Worm (Caenorhabditis elegans) whole organism, L3 larva: ENCODE data around the gene ser-2.

Source experiments
- R02D3.7 ChIP-seq: fragments of 150-350 bp; optimal IDR thresholded peaks from 2 replicates; lab custom pipeline; 2014; ENCODE audit warnings: missing biosample characterization, missing genetic modification characterization
- ama-1 ChIP-seq: fragments of 150-350 bp; optimal IDR thresholded peaks from 2 replicates; lab custom pipeline; 2018
- ceh-28 ChIP-seq: fragments of 150-350 bp; optimal IDR thresholded peaks from 2 replicates; lab custom pipeline; 2014; ENCODE audit warnings: missing biosample characterization, missing genetic modification reagents, missing genetic modification characterization
- ceh-82 ChIP-seq: fragments of 150-350 bp; optimal IDR thresholded peaks from 2 replicates; lab custom pipeline; 2014; ENCODE audit warnings: missing biosample characterization, missing genetic modification characterization
- egl-5 ChIP-seq: fragments of 150-350 bp; optimal IDR thresholded peaks from 2 replicates; lab custom pipeline; 2017; ENCODE audit warnings: missing biosample characterization, missing genetic modification reagents, missing genetic modification characterization, inconsistent platforms
- elt-1 ChIP-seq: fragments of 150-350 bp; optimal IDR thresholded peaks from 2 replicates; lab custom pipeline; 2014; ENCODE audit warnings: missing biosample characterization, missing genetic modification characterization
- elt-3 ChIP-seq, 3 experiments: fragments of 150-350 bp in 1 of 3; sonication (generic microtip) in 2 of 3; optimal IDR thresholded peaks; 2 replicates in 2 of 3; 4 replicates in 1 of 3; lab custom pipeline; 2014 to 2017; ENCODE audit warnings: missing biosample characterization in 3 of 3, missing genetic modification characterization in 3 of 3
- fkh-10 ChIP-seq: sonication (generic microtip); optimal IDR thresholded peaks from 2 replicates; lab custom pipeline; 2017; ENCODE audit warnings: missing biosample characterization, missing genetic modification reagents, missing genetic modification characterization
- fkh-2 ChIP-seq: fragments of 150-350 bp; optimal IDR thresholded peaks from 2 replicates; lab custom pipeline; 2014; ENCODE audit warnings: missing biosample characterization, missing genetic modification reagents, missing genetic modification characterization
- fos-1 ChIP-seq: fragments of 150-350 bp; optimal IDR thresholded peaks from 2 replicates; lab custom pipeline; 2014; ENCODE audit warnings: missing biosample characterization, missing genetic modification characterization
- hmg-11 ChIP-seq: sonication (generic microtip); optimal IDR thresholded peaks from 2 replicates; lab custom pipeline; 2016; ENCODE audit warnings: missing genetic modification characterization, missing compliant biosample characterization
- jun-1 ChIP-seq: fragments of 150-350 bp; optimal IDR thresholded peaks from 2 replicates; lab custom pipeline; 2014; ENCODE audit warnings: missing biosample characterization, missing genetic modification reagents, missing genetic modification characterization
- lin-15B ChIP-seq: fragments of 150-350 bp; optimal IDR thresholded peaks from 2 replicates; lab custom pipeline; 2014; ENCODE audit warnings: missing biosample characterization, missing genetic modification characterization
- lsy-12 ChIP-seq: sonication (generic microtip); optimal IDR thresholded peaks from 2 replicates; lab custom pipeline; 2016; ENCODE audit warnings: mild to moderate bottlenecking, missing genetic modification characterization, missing compliant biosample characterization
- mdl-1 ChIP-seq: fragments of 150-350 bp; optimal IDR thresholded peaks from 2 replicates; lab custom pipeline; 2014; ENCODE audit warnings: missing biosample characterization, missing genetic modification characterization
- nfya-1 ChIP-seq: sonication (generic microtip); optimal IDR thresholded peaks from 2 replicates; lab custom pipeline; 2017; ENCODE audit warnings: missing genetic modification characterization, mild to moderate bottlenecking, missing compliant biosample characterization, antibody characterized with exemption, moderate library complexity; ENCODE audit not compliant: insufficient read depth
- nhr-11 ChIP-seq: fragments of 150-350 bp; optimal IDR thresholded peaks from 2 replicates; lab custom pipeline; 2014; ENCODE audit warnings: missing biosample characterization, missing genetic modification characterization
- nhr-23 ChIP-seq: fragments of 150-350 bp; optimal IDR thresholded peaks from 2 replicates; lab custom pipeline; 2014; ENCODE audit warnings: missing biosample characterization, missing genetic modification reagents, missing genetic modification characterization
- nhr-237 ChIP-seq: fragments of 150-350 bp; optimal IDR thresholded peaks from 2 replicates; lab custom pipeline; 2014; ENCODE audit warnings: missing biosample characterization, missing genetic modification characterization
- nhr-25 ChIP-seq: sonication (generic microtip); optimal IDR thresholded peaks from 2 replicates; lab custom pipeline; 2017; ENCODE audit warnings: missing biosample characterization, missing genetic modification characterization
- nhr-43 ChIP-seq: sonication (generic microtip); optimal IDR thresholded peaks from 2 replicates; lab custom pipeline; 2016; ENCODE audit warnings: mild to moderate bottlenecking, missing genetic modification characterization, missing compliant biosample characterization; ENCODE audit not compliant: poor library complexity, severe bottlenecking
- nhr-77 ChIP-seq: fragments of 150-350 bp; optimal IDR thresholded peaks from 2 replicates; lab custom pipeline; 2014; ENCODE audit warnings: missing biosample characterization, missing genetic modification characterization
- pha-4 ChIP-seq: fragments of 150-350 bp; optimal IDR thresholded peaks from 2 replicates; lab custom pipeline; 2014; ENCODE audit warnings: missing biosample characterization, missing genetic modification reagents, missing genetic modification characterization
- pqm-1 ChIP-seq: fragments of 150-350 bp; optimal IDR thresholded peaks from 2 replicates; lab custom pipeline; 2017; ENCODE audit warnings: missing biosample characterization, missing genetic modification characterization, inconsistent platforms
- sea-2 ChIP-seq: fragments of 150-350 bp; sonication (generic microtip); optimal IDR thresholded peaks from 4 replicates; lab custom pipeline; 2014; ENCODE audit warnings: missing biosample characterization, missing genetic modification reagents, missing genetic modification characterization
- snpc-4 ChIP-seq: fragments of 150-350 bp; optimal IDR thresholded peaks from 2 replicates; lab custom pipeline; 2014; ENCODE audit warnings: missing biosample characterization, missing genetic modification characterization
- tbx-2 ChIP-seq: sonication (generic microtip); optimal IDR thresholded peaks from 2 replicates; lab custom pipeline; 2016; ENCODE audit warnings: mild to moderate bottlenecking, missing genetic modification characterization, missing compliant biosample characterization
- unc-39 ChIP-seq: sonication (generic microtip); optimal IDR thresholded peaks from 4 replicates; lab custom pipeline; 2017; ENCODE audit warnings: missing biosample characterization, missing genetic modification characterization
- unc-62 ChIP-seq: fragments of 150-350 bp; sonication (generic microtip); optimal IDR thresholded peaks from 4 replicates; lab custom pipeline; 2014; ENCODE audit warnings: missing biosample characterization, missing genetic modification reagents, missing genetic modification characterization
- zag-1 ChIP-seq: fragments of 150-350 bp; optimal IDR thresholded peaks from 2 replicates; lab custom pipeline; 2014; ENCODE audit warnings: missing biosample characterization, missing genetic modification characterization

The ser-2 gene

ce11 chrX:15339807-15340596 lies 37.2 kb upstream of the ser-2 start, which contains the start of gene Y15E3A.5 (continued):
- TF ChIP-seq nfya-1 (tag; lab: Kevin White, UChicago) (peak; percentile 10), nhr-25 (tag; lab: Kevin White, UChicago) (peak; percentile 90), nhr-237 (tag; lab: Kevin White, UChicago) (no peak), ceh-28 (tag; lab: Kevin White, UChicago) (no peak), nhr-23 (tag; lab: Kevin White, UChicago) (peak; percentile 89), lsy-12 (tag; lab: Kevin White, UChicago) (peak; percentile 33), snpc-4 (tag; lab: Kevin White, UChicago) (no peak), lin-15B (tag; lab: Kevin White, UChicago) (no peak), zag-1 (tag; lab: Kevin White, UChicago) (no peak)

DNA sequence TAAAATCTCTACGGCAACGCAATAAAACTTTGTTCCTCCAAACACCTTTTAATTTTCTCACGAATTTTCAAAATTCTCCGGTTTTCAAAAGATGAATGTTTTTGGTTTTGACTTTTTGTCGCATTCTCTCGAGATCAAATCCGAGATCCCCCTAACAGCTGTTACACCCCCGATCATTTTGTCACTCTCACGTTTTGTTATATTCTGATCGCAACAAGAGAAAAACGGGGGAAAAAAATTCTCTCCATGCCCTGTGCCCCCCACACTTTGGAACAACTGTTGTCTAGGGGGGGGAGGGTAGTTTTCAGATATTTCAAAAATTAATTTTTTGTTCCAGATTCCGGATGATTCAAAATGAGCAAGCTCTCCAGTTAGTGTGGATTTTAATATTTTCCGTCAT lies 35.4 kb upstream of the ser-2 start:
- TF ChIP-seq nhr-43 (no peak), nfya-1 (tag; lab: Kevin White, UChicago) (peak; percentile 8)
- TF ChIP-seq, all 47 proteins: peak for 1

DNA sequence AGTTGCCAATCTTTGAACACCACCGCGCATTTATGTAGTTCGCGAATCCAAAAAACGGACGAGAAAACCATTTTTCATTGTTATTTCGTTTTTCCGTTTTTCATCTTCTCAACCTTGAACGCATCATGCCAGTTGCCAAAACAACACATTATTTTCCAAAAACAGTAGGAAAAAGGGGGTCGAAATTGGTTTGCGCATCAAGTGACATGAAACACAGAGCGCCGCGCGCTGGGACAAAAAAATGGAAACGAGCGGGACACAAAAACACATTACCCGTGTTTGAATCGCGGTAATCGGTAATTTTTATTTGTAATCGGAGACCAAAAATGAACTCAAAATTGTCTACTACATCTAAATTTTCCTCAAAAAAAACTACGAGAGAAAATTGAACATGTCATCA lies 33.6 kb upstream of the ser-2 start:
- no peak for TF ChIP-seq fkh-10 (GFP tag; lab: Kevin White, UChicago)
- no peak for TF ChIP-seq fos-1 (tag; lab: Kevin White, UChicago)
- no peak for TF ChIP-seq nhr-43
- no peak for TF ChIP-seq ama-1 (lab: Kevin White, UChicago)

- no peak for TF ChIP-seq sea-2 (GFP tag; lab: Kevin White, UChicago)
- TF ChIP-seq unc-39 (tag; lab: Kevin White, UChicago), result no peak
- TF ChIP-seq pha-4 (tag; lab: Kevin White, UChicago), result no peak
- TF ChIP-seq egl-5, result no peak
Observed at ce11 chrX:15335636-15336035, 32.9 kb upstream of the ser-2 start.

DNA sequence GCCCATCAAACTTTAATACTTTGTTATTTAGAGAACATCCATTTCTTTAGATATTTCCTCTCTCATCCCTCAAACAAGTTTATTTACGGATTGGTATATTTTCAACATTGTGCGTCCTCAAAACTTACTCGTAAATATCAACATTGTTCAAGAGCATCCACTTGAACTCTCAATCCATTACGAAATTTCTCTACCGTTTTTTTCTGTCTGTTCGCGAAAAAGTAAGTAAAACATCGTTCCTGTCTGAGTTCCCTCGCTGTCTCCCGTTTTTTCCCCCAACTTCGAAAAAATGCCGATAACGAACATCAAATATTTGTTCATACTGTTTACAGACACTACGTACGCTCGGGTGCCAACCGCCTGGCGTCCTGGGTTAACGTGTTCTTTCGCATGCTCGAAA lies 32.1 kb upstream of the ser-2 start:
- TF ChIP-seq fos-1 (tag; lab: Kevin White, UChicago) (no peak), pha-4 (tag; lab: Kevin White, UChicago) (peak; percentile 99)
- TF ChIP-seq, all 47 proteins: peak for 1

- TF ChIP-seq mdl-1 (tag; lab: Kevin White, UChicago) (no peak), pqm-1 (tag; lab: Kevin White, UChicago) (no peak), fkh-10 (GFP tag; lab: Kevin White, UChicago) (no peak), jun-1 (tag; lab: Kevin White, UChicago) (no peak), tbx-2 (tag; lab: Kevin White, UChicago) (no peak), nhr-77 (tag; lab: Kevin White, UChicago) (no peak), hmg-11 (no peak), ceh-82 (tag; lab: Kevin White, UChicago) (no peak), unc-39 (tag; lab: Kevin White, UChicago) (no peak), snpc-4 (tag; lab: Kevin White, UChicago) (no peak), R02D3.7 (tag; lab: Kevin White, UChicago) (no peak), elt-1 (tag; lab: Kevin White, UChicago) (no peak), unc-62 (no peak), nhr-237 (tag; lab: Kevin White, UChicago) (no peak), fkh-2 (tag; lab: Kevin White, UChicago) (no peak), lin-15B (tag; lab: Kevin White, UChicago) (no peak), fos-1 (tag; lab: Kevin White, UChicago) (no peak), nhr-11 (no peak), elt-3 (tag; optimal IDR thresholded peaks at IDR 0.05; lab: Kevin White, UChicago) (no peak), ama-1 (lab: Kevin White, UChicago) (no peak)
Observed at ce11 chrX:15330664-15331063, 27.9 kb upstream of the ser-2 start, which contains the start of gene Y15E3A.4. Y15E3A.4 (plus strand) TSS chrX:15330964.
